Worm (Caenorhabditis elegans): Measurements from ENCODE around the gene F41G3.19.

DNA sequence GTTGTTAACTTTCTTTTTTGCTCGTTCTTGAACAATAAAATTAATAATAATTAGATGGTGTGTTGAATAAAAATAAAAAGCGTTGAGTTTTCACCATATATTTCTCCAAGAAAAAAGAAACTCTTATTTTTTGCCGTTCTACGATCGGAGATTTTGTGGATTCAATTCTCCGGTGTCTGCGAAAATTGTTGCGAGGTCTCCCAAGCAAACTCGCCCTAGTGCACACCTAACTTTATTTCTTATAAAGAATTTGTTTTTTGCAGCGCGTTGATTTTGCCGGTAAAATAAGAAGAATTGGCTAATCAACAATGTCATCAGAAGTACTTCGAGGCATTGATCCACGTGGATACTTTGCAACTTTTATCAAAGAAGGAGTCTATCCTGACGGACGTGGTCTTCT lies 10.5 kb downstream of the F41G3.19 start, which contains the start of gene exos-8:
- TF ChIP-seq him-1 (tag; optimal IDR thresholded peaks at IDR 0.05) (peak; percentile 12), W03F9.2 (tag; optimal IDR thresholded peaks at IDR 0.05) (no peak)
